Fruit fly (Drosophila melanogaster): ENCODE data around the gene RpS14a.
A peak's percentile ranks its signal among the peaks of the same experiment; 100 is the strongest.

Gene RpS14a

DNA sequence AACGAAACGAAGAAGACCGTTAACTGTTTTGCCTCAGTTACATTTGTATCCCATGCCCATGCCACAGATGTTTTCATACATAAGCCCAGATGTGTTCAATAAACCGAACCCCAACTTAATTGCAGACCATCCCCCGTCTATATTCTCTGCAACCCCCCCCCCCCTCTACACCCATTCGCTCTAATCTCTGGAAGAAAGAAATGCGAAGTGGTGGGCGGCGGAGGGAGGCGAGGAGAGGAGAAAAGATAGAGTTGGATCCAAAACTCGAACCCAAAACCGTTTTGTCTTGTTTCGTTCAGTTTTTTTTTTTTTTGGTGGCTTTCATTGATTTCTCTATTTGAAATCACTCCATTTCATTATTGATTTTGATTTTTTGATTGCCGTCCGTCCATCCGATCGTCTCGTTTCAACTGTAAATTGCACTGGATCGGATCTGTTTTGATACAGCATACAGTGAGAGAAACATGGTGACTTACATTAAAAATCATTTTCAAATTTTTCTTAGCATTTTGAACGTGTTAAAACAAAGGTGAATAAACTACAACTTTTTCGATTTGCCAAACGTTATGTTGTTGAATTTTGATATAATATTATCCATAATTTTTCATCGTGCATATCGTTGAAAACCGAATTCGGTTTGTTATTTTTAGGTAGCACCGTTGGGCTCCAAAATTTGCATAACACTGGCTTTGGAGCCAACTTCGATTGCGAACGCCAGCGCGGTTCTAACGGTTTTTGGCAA, 42.1 kb downstream of the RpS14a start:
- TF ChIP-seq CG17801 (GFP tag; optimal IDR thresholded peaks at IDR 0.05; ENCODE audit: partially characterized antibody): no peak

DNA sequence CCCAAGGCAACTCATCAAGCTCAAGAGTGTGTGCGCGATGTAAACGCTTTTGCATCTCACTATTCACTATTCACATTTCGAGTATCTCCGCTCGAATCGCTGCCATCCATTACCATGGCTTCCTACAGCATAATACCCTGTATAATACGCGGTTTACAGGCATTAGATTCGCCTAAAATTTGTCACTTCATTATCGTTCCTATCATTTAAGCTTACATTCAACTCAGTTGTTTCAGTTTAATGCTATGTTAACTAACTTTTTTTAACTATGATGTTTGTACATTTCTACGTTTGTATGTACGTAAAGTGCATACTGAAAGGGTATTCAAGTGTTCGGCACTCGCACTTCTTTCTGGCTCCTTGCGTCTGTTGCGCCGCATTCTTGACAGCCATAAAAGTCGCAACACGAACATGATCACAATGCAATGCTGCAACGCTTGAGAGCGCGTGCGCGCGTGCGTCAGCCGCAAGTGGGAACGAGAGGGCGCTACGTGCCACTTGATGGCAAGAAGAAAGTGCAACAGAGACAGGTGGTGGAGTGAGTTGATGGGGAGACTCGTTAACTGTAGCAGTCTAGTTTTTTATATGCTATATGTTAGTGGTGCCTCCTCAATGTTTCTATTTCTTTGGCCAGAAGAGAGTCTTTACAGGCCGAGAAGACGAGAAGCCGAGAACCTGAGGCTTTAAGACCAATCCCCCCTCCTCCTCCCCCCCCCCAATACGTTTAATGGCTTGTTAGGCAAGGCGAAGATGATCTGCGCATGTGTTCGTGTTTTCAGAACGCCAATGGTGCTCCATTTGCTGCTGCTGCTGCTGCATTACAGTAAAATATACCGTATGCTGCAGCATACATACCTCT, 43.7 kb downstream of the RpS14a start:
- no peak for TF ChIP-seq CG17801 (GFP tag; optimal IDR thresholded peaks at IDR 0.05; ENCODE audit: partially characterized antibody)

DNA sequence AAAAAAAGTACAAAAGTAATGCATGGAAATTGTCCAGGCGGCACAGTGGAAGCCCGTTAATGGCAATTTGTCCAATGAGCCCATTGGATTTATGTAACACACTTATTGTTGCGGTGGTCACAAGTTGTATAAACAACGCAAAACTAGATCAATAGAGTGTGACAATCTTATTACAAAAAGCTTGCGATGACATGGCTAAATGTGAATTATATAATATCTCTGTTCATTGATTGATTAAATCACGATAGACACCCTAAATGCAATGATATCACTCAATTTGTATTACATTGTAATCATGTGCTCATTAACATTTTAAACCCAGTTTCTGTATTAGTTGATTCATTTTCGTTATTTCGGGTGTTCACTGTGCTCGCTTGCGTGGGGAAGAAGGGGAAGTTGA, 44.5 kb downstream of the RpS14a start:
- no peak for TF ChIP-seq CG17801 (GFP tag; optimal IDR thresholded peaks at IDR 0.05; ENCODE audit: partially characterized antibody)

DNA sequence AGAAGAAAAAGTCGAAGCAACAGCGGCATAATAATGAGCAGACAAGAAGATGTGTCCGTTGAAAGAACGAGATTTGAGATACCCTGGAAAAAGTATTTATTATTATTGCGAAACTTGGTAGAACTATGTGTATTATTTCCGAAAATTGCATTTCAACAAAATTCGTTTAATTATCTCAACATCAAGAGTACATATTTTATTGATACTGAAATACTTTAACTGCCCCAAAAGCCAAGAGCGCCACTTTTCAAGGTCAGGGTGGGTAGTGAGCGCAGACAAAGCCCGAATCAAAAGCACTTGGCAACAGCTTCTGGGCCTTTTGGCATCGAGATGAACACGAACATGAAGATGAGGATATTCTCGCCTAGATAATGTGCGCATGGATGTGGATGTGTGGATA, 45.7 kb downstream of the RpS14a start:
- TF ChIP-seq CG17801 (GFP tag; optimal IDR thresholded peaks at IDR 0.05; ENCODE audit: partially characterized antibody): no peak

DNA sequence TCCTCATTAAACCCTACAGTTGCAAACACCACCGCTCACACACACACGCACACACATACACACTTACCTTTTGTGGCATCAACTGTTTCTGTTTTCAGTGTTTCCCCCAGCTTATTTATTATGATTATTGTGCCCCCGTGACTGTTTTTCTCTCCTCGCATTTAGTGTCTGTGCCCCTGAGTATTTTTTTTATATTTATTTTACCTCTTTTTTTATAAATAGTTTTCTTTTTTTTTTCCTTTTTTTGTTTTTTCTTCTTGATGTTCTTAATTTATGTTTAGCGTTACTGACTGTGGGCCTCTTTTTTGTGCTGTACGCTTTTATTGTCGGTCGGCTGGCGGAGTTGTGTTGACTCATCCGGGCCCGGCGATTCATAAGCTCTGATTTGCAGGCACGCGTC, 47.2 kb downstream of the RpS14a start:
- TF ChIP-seq CG17801 (GFP tag; optimal IDR thresholded peaks at IDR 0.05; ENCODE audit: partially characterized antibody): peak; percentile 88
